Worm (Caenorhabditis elegans): Measurements from ENCODE around the gene swd-2.1.

swd-2.1 gene

DNA sequence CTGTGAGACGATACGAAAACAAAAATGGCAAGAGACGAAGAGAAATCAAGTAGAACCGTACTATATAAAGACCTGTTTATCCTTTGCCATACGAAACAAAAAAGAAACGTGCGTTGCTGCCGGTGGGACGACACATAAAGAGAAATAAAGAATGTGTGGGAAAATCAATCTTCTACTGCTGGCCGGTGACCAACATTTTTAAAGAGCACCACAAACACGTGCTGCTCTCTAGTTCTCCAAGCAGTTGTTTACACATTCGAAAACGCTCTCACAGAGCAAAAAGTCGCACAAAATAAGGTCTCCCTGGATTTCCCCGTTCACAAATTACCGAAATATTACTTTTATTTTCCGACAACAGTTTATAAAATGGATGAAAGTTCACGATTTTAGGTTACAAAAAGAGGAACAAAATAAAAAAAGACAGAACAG is 13.7 kb downstream of the swd-2.1 start, which contains the start of gene imp-3 (continued):
- TF ChIP-seq madf-6 (GFP tag; IDR thresholded peaks at IDR 0.05), result peak; percentile 72
- TF ChIP-seq sdz-38 (tag; optimal IDR thresholded peaks at IDR 0.05), result no peak
- peak; percentile 33 for TF ChIP-seq Y67H2A.10 (GFP tag; conservative IDR thresholded peaks at IDR 0.05)
- TF ChIP-seq Y56A3A.18 (GFP tag; IDR thresholded peaks at IDR 0.05), result peak; percentile 56; the same call in 1 of the 2 replicates
- no peak for TF ChIP-seq nhr-179 (tag; optimal IDR thresholded peaks at IDR 0.05)
- TF ChIP-seq sea-2 (GFP tag; IDR thresholded peaks at IDR 0.05), result no peak
- TF ChIP-seq let-526 (GFP tag; IDR thresholded peaks at IDR 0.05), result no peak
- TF ChIP-seq let-607 (tag; optimal IDR thresholded peaks at IDR 0.05), result peak; percentile 19 to 24
- peak; percentile 66 for TF ChIP-seq zim-3 (tag; optimal IDR thresholded peaks at IDR 0.05)
- TF ChIP-seq rec-8 (tag; optimal IDR thresholded peaks at IDR 0.05), result no peak
- TF ChIP-seq B0019.2 (GFP tag; conservative IDR thresholded peaks at IDR 0.05), result no peak
- 0 out of 2 replicates have a peak, but pooled peaks have one; percentile 40 for TF ChIP-seq madf-3 (GFP tag; IDR thresholded peaks at IDR 0.05)
- TF ChIP-seq egl-44 (GFP tag; IDR thresholded peaks at IDR 0.05), result 0 out of 2 replicates have a peak, but pooled peaks have one; percentile 48
- no peak for TF ChIP-seq nhr-120 (GFP tag; IDR thresholded peaks at IDR 0.05)
- TF ChIP-seq F49E8.2 (tag; optimal IDR thresholded peaks at IDR 0.05; ENCODE audit: insufficient read depth), result peak; percentile 81
- TF ChIP-seq lin-35 (GFP tag; optimal IDR thresholded peaks at IDR 0.05), result peak in 1 of 3 experiments; percentile 65
- 0 out of 2 replicates have a peak, but pooled peaks have one; percentile 10 for TF ChIP-seq madf-8 (GFP tag; conservative IDR thresholded peaks at IDR 0.05)
- TF ChIP-seq C06A6.2 (GFP tag; conservative IDR thresholded peaks at IDR 0.05), result no peak
- TF ChIP-seq hlh-12 (tag; optimal IDR thresholded peaks at IDR 0.05), result no peak
- TF ChIP-seq Y53G8AR.9 (GFP tag; conservative IDR thresholded peaks at IDR 0.05), result peak; percentile 95
- no peak for TF ChIP-seq egrh-3 (GFP tag; IDR thresholded peaks at IDR 0.05)
- TF ChIP-seq pbrm-1 (GFP tag; IDR thresholded peaks at IDR 0.05), result peak; percentile 62
- TF ChIP-seq cebp-1 (GFP tag; IDR thresholded peaks at IDR 0.05), result no peak
- peak; percentile 76 for TF ChIP-seq cebp-1 (tag; optimal IDR thresholded peaks at IDR 0.05)
- TF ChIP-seq dox-1 (GFP tag; IDR thresholded peaks at IDR 0.05), result peak; percentile 68; the same call in 1 of the 2 replicates
- no peak for TF ChIP-seq die-1 (tag; optimal IDR thresholded peaks at IDR 0.05)
- TF ChIP-seq mcd-1 (GFP tag; IDR thresholded peaks at IDR 0.05), result peak; percentile 73
- peak; percentile 35; the same call in 1 of the 2 replicates for TF ChIP-seq aptf-3 (GFP tag; IDR thresholded peaks at IDR 0.05)
- peak; percentile 66; the same call in 1 of the 2 replicates for TF ChIP-seq Y95B8A.8 (GFP tag; IDR thresholded peaks at IDR 0.05)
- peak; percentile 7 for TF ChIP-seq ceh-27 (GFP tag; optimal IDR thresholded peaks at IDR 0.05)
- 0 out of 2 replicates have a peak, but pooled peaks have one; percentile 38 for TF ChIP-seq F33H1.4 (GFP tag; IDR thresholded peaks at IDR 0.05)
- no peak for TF ChIP-seq D2030.7 (GFP tag; IDR thresholded peaks at IDR 0.05)
- TF ChIP-seq gei-17 (GFP tag; optimal IDR thresholded peaks at IDR 0.05), result peak; percentile 1
- peak; percentile 53 for TF ChIP-seq F57C9.4 (tag; optimal IDR thresholded peaks at IDR 0.05)

DNA sequence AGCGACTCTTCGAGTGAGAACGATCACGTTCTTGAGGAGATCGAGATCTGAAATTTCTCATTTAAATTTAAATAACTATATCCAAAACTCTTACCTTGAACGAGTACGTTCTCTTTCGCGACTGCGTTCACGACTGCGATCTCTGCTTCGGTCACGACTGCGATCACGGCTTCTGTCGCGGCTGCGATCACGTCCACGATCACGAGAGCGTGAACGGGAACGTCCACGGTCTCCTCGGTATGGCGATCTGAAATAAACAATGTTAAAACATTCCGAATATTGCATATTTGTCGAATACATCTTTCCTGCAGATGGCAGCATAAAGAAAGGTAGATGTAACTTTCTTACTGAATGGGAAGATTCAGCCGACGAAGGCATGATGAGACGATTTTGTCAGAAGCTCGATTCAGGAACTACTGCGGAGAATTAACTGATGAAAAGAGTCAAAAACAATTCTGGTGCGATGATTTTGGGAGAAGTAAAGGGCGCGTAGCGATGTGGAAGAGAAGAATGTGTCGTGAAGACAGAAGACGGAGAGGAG is 14.4 kb downstream of the swd-2.1 start:
- TF ChIP-seq madf-3 (GFP tag; IDR thresholded peaks at IDR 0.05), result peak; percentile 57; the same call in 1 of the 2 replicates
- TF ChIP-seq cebp-1 (GFP tag; IDR thresholded peaks at IDR 0.05), result no peak
- TF ChIP-seq cebp-1 (tag; optimal IDR thresholded peaks at IDR 0.05), result no peak
- TF ChIP-seq ztf-6 (GFP tag; IDR thresholded peaks at IDR 0.05), result no peak
- TF ChIP-seq atf-7 (tag; optimal IDR thresholded peaks at IDR 0.05), result no peak
- TF ChIP-seq ceh-40 (GFP tag; IDR thresholded peaks at IDR 0.05), result no peak
- TF ChIP-seq zfh-2 (GFP tag; conservative IDR thresholded peaks at IDR 0.05), result peak; percentile 36; the same call in 1 of the 2 replicates
- no peak for TF ChIP-seq snpc-3.4 (tag; optimal IDR thresholded peaks at IDR 0.05)
- 0 out of 2 replicates have a peak, but pooled peaks have one; percentile 47 for TF ChIP-seq let-526 (GFP tag; IDR thresholded peaks at IDR 0.05)
- TF ChIP-seq cebp-2 (GFP tag; IDR thresholded peaks at IDR 0.05), result no peak
- TF ChIP-seq die-1 (tag; optimal IDR thresholded peaks at IDR 0.05), result no peak
- TF ChIP-seq madf-8 (GFP tag; conservative IDR thresholded peaks at IDR 0.05), result 0 out of 2 replicates have a peak, but pooled peaks have one; percentile 12
- no peak for TF ChIP-seq B0019.2 (GFP tag; conservative IDR thresholded peaks at IDR 0.05)
- TF ChIP-seq Y79H2A.3 (GFP tag; conservative IDR thresholded peaks at IDR 0.05), result no peak
- TF ChIP-seq Y67H2A.10 (GFP tag; conservative IDR thresholded peaks at IDR 0.05), result no peak
- TF ChIP-seq hsf-1 (GFP tag; IDR thresholded peaks at IDR 0.05), result no peak
- peak; percentile 7; the same call in 1 of the 2 replicates for TF ChIP-seq mcd-1 (GFP tag; IDR thresholded peaks at IDR 0.05)
- no peak for TF ChIP-seq F23B12.7 (tag; optimal IDR thresholded peaks at IDR 0.05; ENCODE audit: insufficient read depth)
- no peak for TF ChIP-seq ccch-3 (GFP tag; optimal IDR thresholded peaks at IDR 0.05)
- no peak for TF ChIP-seq aptf-3 (GFP tag; IDR thresholded peaks at IDR 0.05)
- no peak for TF ChIP-seq F55B11.4 (tag; optimal IDR thresholded peaks at IDR 0.05; ENCODE audit: borderline replicate concordance, insufficient read depth)
